Worm (Caenorhabditis elegans): ENCODE results near the gene faah-1.

Gene faah-1

DNA sequence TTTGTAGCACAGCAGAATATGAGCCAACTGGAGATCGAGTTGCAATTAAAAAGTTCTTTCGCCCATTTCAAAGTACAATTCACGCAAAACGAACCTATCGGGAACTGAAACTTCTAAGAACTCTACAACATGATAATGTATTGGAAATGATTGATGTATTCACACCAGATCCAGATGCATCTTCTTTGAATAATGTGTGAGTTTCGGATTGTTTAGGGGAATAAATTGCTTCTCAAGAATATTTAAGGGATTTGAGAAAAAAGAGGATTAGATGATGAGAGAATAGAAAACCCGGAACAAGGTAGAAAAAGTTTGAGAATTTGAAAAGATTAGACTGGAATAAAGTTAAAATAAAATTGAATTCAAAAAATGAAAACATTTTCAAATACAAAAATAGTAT lies 14.8 kb upstream of the faah-1 start:
- TF ChIP-seq sma-9 (GFP tag; optimal IDR thresholded peaks at IDR 0.05) (no peak), sma-9 (tag; optimal IDR thresholded peaks at IDR 0.05) (no peak), unc-62 (GFP tag; optimal IDR thresholded peaks at IDR 0.05) (no peak), ama-1 (optimal IDR thresholded peaks at IDR 0.05) (no peak), nhr-237 (tag; optimal IDR thresholded peaks at IDR 0.05) (no peak), unc-55 (GFP tag; optimal IDR thresholded peaks at IDR 0.05) (peak; percentile 66), ceh-82 (tag; optimal IDR thresholded peaks at IDR 0.05) (no peak)

DNA sequence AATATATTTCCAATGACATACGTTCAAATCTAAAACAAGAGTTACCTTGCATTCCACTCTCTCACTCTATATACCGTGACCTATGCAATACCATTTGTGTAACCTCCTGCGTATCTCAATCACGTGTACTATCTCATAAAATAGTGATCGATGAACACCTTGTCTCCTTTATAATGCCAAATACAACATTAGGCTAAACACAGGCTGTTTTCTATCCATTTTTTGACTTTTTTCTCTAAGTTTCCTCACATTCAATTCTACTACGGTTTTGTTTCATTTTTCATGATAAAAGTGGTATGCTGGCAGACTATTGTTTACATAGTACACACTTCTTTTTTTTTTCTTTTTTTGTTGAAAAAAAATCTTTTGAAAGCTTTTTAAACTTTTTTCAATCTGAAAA lies 12.9 kb upstream of the faah-1 start:
- peak; percentile 60 to 69 for TF ChIP-seq mdl-1 (tag; optimal IDR thresholded peaks at IDR 0.05)
- peak; percentile 47 for TF ChIP-seq sma-9 (GFP tag; optimal IDR thresholded peaks at IDR 0.05)
- TF ChIP-seq sma-9 (tag; optimal IDR thresholded peaks at IDR 0.05), result no peak
- peak in 1 of 2 experiments; percentile 11 for TF ChIP-seq lsy-2 (tag; optimal IDR thresholded peaks at IDR 0.05)
- TF ChIP-seq C34F6.9 (tag; optimal IDR thresholded peaks at IDR 0.05), result peak; percentile 44
- no peak for TF ChIP-seq ama-1 (optimal IDR thresholded peaks at IDR 0.05)
- peak; percentile 42 for TF ChIP-seq nhr-129 (tag; optimal IDR thresholded peaks at IDR 0.05)
- TF ChIP-seq nhr-21 (tag; optimal IDR thresholded peaks at IDR 0.05), result peak; percentile 31
- peak; percentile 86 for TF ChIP-seq nhr-25 (tag; optimal IDR thresholded peaks at IDR 0.05)
- no peak for TF ChIP-seq mbf-1 (tag; optimal IDR thresholded peaks at IDR 0.05)
- TF ChIP-seq unc-55 (GFP tag; optimal IDR thresholded peaks at IDR 0.05), result no peak
- TF ChIP-seq egl-27 (tag; optimal IDR thresholded peaks at IDR 0.05), result no peak
- no peak for TF ChIP-seq nhr-10 (tag; optimal IDR thresholded peaks at IDR 0.05)
- TF ChIP-seq fos-1 (tag; optimal IDR thresholded peaks at IDR 0.05), result peak; percentile 19
- peak; percentile 29 for TF ChIP-seq gmeb-1 (tag; optimal IDR thresholded peaks at IDR 0.05)
- TF ChIP-seq crh-2 (tag; optimal IDR thresholded peaks at IDR 0.05), result peak; percentile 53
- TF ChIP-seq F13H6.1 (tag; optimal IDR thresholded peaks at IDR 0.05), result peak; percentile 28

DNA sequence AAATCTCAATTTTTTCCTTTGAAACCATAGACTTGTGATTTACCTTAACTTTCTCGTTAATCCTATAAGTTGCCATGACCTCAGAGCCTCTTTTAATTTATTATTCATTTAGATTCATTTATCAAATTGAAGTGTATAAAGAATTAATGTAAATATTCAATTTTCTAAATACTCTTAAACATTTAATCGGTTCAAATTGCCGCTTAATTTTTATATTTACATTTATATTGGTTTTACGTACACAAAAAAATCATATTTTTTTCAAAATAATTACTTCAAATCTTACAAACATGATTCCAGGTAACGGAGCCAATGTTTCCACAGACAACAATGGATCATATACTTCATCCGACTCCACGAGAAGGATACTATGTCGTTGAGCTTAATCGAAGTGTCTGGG lies 10.7 kb upstream of the faah-1 start, which contains the start of gene pmk-1:
pmk-1 (plus strand) TSS at position 301 of the 400 bp plus-strand sequence.
- TF ChIP-seq elt-1 (tag; optimal IDR thresholded peaks at IDR 0.05), result no peak
- TF ChIP-seq ama-1 (optimal IDR thresholded peaks at IDR 0.05), result no peak
- no peak for TF ChIP-seq F13H6.1 (tag; optimal IDR thresholded peaks at IDR 0.05)
- no peak for TF ChIP-seq gmeb-1 (tag; optimal IDR thresholded peaks at IDR 0.05)
- no peak for TF ChIP-seq mdl-1 (tag; optimal IDR thresholded peaks at IDR 0.05)
- TF ChIP-seq nhr-129 (tag; optimal IDR thresholded peaks at IDR 0.05), result no peak
- TF ChIP-seq ztf-4 (tag; optimal IDR thresholded peaks at IDR 0.05), result no peak

DNA sequence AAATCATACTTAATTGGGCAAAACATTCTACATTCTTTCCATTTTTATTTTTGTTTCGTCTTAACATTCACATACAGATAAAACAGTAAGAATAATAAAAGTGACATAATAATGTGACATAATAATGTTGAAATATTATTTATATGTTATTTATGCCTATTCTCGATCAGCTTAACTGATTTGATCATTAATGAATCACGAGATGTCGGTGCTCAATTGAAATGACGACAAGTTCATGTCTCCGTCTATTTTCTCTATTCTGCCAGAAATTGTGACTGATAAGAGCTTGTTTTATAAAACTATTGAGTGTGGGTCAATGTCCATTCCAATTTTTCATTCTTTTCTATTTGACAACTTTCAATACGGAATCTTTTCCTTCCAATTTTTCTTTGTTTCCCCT lies 7.5 kb upstream of the faah-1 start:
- no peak for TF ChIP-seq mdl-1 (tag; optimal IDR thresholded peaks at IDR 0.05)
- no peak for TF ChIP-seq ceh-82 (tag; optimal IDR thresholded peaks at IDR 0.05)
- no peak for TF ChIP-seq nhr-237 (tag; optimal IDR thresholded peaks at IDR 0.05)
- TF ChIP-seq crh-2 (tag; optimal IDR thresholded peaks at IDR 0.05), result peak; percentile 64
- TF ChIP-seq nhr-12 (tag; optimal IDR thresholded peaks at IDR 0.05), result no peak
- TF ChIP-seq unc-62 (GFP tag; optimal IDR thresholded peaks at IDR 0.05), result no peak
- TF ChIP-seq sma-9 (GFP tag; optimal IDR thresholded peaks at IDR 0.05), result peak; percentile 65
- no peak for TF ChIP-seq sma-9 (tag; optimal IDR thresholded peaks at IDR 0.05)
- TF ChIP-seq ama-1 (optimal IDR thresholded peaks at IDR 0.05), result no peak
- no peak for TF ChIP-seq ZK546.5 (tag; optimal IDR thresholded peaks at IDR 0.05)
- TF ChIP-seq F13H6.1 (tag; optimal IDR thresholded peaks at IDR 0.05), result peak; percentile 10
- TF ChIP-seq unc-39 (tag; optimal IDR thresholded peaks at IDR 0.05), result no peak
- peak; percentile 75 for TF ChIP-seq fos-1 (tag; optimal IDR thresholded peaks at IDR 0.05)
- no peak for TF ChIP-seq ztf-11 (tag; optimal IDR thresholded peaks at IDR 0.05)
- no peak for TF ChIP-seq snpc-4 (tag; optimal IDR thresholded peaks at IDR 0.05)
- no peak for TF ChIP-seq nhr-23 (tag; optimal IDR thresholded peaks at IDR 0.05)
- no peak for TF ChIP-seq lin-13 (GFP tag; optimal IDR thresholded peaks at IDR 0.05)
- TF ChIP-seq peb-1 (tag; optimal IDR thresholded peaks at IDR 0.05), result no peak
- no peak for TF ChIP-seq mbf-1 (tag; optimal IDR thresholded peaks at IDR 0.05)
- TF ChIP-seq sma-3 (GFP tag; optimal IDR thresholded peaks at IDR 0.05), result no peak
- no peak for TF ChIP-seq unc-55 (GFP tag; optimal IDR thresholded peaks at IDR 0.05)
- no peak for TF ChIP-seq nhr-10 (tag; optimal IDR thresholded peaks at IDR 0.05)
- TF ChIP-seq alr-1 (tag; optimal IDR thresholded peaks at IDR 0.05), result no peak
- TF ChIP-seq sem-4 (tag; optimal IDR thresholded peaks at IDR 0.05), result no peak
- no peak for TF ChIP-seq nhr-21 (tag; optimal IDR thresholded peaks at IDR 0.05)
- no peak for TF ChIP-seq aly-2 (tag; optimal IDR thresholded peaks at IDR 0.05)
- no peak for TF ChIP-seq blmp-1 (tag; optimal IDR thresholded peaks at IDR 0.05; ENCODE audit: insufficient read depth)
- TF ChIP-seq ztf-4 (tag; optimal IDR thresholded peaks at IDR 0.05), result no peak
- no peak for TF ChIP-seq lin-39 (tag; optimal IDR thresholded peaks at IDR 0.05)
- TF ChIP-seq gmeb-1 (tag; optimal IDR thresholded peaks at IDR 0.05), result no peak
- TF ChIP-seq R02D3.7 (tag; optimal IDR thresholded peaks at IDR 0.05), result no peak
- peak; percentile 11 for TF ChIP-seq skn-1 (tag; optimal IDR thresholded peaks at IDR 0.05)
- peak in 1 of 2 experiments; percentile 1 for TF ChIP-seq lsy-2 (tag; optimal IDR thresholded peaks at IDR 0.05)
- no peak for TF ChIP-seq nhr-11 (tag; optimal IDR thresholded peaks at IDR 0.05)
- TF ChIP-seq nhr-129 (tag; optimal IDR thresholded peaks at IDR 0.05), result no peak
- TF ChIP-seq C34F6.9 (tag; optimal IDR thresholded peaks at IDR 0.05), result no peak
- no peak for TF ChIP-seq dmd-4 (tag; optimal IDR thresholded peaks at IDR 0.05)
- no peak for TF ChIP-seq lin-11 (tag; optimal IDR thresholded peaks at IDR 0.05)
- TF ChIP-seq elt-3 (tag; optimal IDR thresholded peaks at IDR 0.05), result no peak
- no peak for TF ChIP-seq zag-1 (tag; optimal IDR thresholded peaks at IDR 0.05)
- TF ChIP-seq egl-27 (tag; optimal IDR thresholded peaks at IDR 0.05), result no peak
